Fruit fly (Drosophila melanogaster): ENCODE measurements around the gene Ipk2.

The Ipk2 gene

dm6 chr2L:602439-602879 lies 28.4 kb upstream of the Ipk2 start, which contains the start of gene CG13689 (continued):
- TF ChIP-seq C15 (GFP tag; IDR thresholded peaks at IDR 0.05) (no peak), Drgx (GFP tag; IDR thresholded peaks at IDR 0.05) (no peak), pzg (GFP tag; optimal IDR thresholded peaks at IDR 0.05) (peak; percentile 32), tap (tag; optimal IDR thresholded peaks at IDR 0.05) (peak; percentile 10), cas (GFP tag; IDR thresholded peaks at IDR 0.05) (no peak), CG10462 (GFP tag; optimal IDR thresholded peaks at IDR 0.05) (peak; percentile 9), CG34376 (GFP tag; optimal IDR thresholded peaks at IDR 0.05) (no peak), CG2202 (tag; optimal IDR thresholded peaks at IDR 0.05) (peak; percentile 26), ERR (GFP tag; optimal IDR thresholded peaks at IDR 0.05) (no peak), ewg (GFP tag; optimal IDR thresholded peaks at IDR 0.05) (peak; percentile 32), CG7372 (GFP tag; IDR thresholded peaks at IDR 0.05) (no peak; the same call in 1 of the 2 replicates), CG4730 (GFP tag; IDR thresholded peaks at IDR 0.05) (peak; percentile 19; the same call in 1 of the 2 replicates), Hr51 (GFP tag; optimal IDR thresholded peaks at IDR 0.05) (no peak), ap (GFP tag; IDR thresholded peaks at IDR 0.05) (no peak), cato (GFP tag; optimal IDR thresholded peaks at IDR 0.05; ENCODE audit: borderline replicate concordance) (no peak), HmgZ (tag; optimal IDR thresholded peaks at IDR 0.05) (peak; percentile 40), mld (GFP tag; IDR thresholded peaks at IDR 0.05; ENCODE audit: partially characterized antibody) (no peak), CG10267 (tag; optimal IDR thresholded peaks at IDR 0.05) (peak; percentile 90), NfI (GFP tag; optimal IDR thresholded peaks at IDR 0.05) (peak; percentile 60), scrt (GFP tag; optimal IDR thresholded peaks at IDR 0.05) (peak; percentile 30), lov (optimal IDR thresholded peaks at IDR 0.05) (no peak), lov (GFP tag; IDR thresholded peaks at IDR 0.05) (no peak), CG6765 (GFP tag; optimal IDR thresholded peaks at IDR 0.05) (no peak), CG42726 (GFP tag; IDR thresholded peaks at IDR 0.05; ENCODE audit: partially characterized antibody) (no peak; the same call in 1 of the 2 replicates), Dfd (GFP tag; optimal IDR thresholded peaks at IDR 0.05) (no peak), eve (GFP tag; optimal IDR thresholded peaks at IDR 0.05) (peak in 1 of 2 experiments; percentile 74), ase (GFP tag; IDR thresholded peaks at IDR 0.05) (peak; percentile 48; the same call in 1 of the 3 replicates), D (optimal IDR thresholded peaks at IDR 0.05) (no peak), D (GFP tag; optimal IDR thresholded peaks at IDR 0.05) (no peak), Nf-YB (GFP tag; optimal IDR thresholded peaks at IDR 0.05) (no peak), CG15479 (GFP tag; optimal IDR thresholded peaks at IDR 0.05) (no peak), CG17612 (GFP tag; IDR thresholded peaks at IDR 0.05) (no peak), sd (tag; optimal IDR thresholded peaks at IDR 0.05) (no peak), CG17912 (GFP tag; optimal IDR thresholded peaks at IDR 0.05) (peak; percentile 44), CG9817 (tag; optimal IDR thresholded peaks at IDR 0.05) (peak; percentile 74), CG33213 (GFP tag; optimal IDR thresholded peaks at IDR 0.05) (peak; percentile 24), unpg (GFP tag; optimal IDR thresholded peaks at IDR 0.05) (no peak), CG7357 (GFP tag; IDR thresholded peaks at IDR 0.05) (no peak), CG8478 (optimal IDR thresholded peaks at IDR 0.05) (no peak), HmgD (GFP tag; optimal IDR thresholded peaks at IDR 0.05) (no peak), CG14710 (tag; optimal IDR thresholded peaks at IDR 0.05) (peak; percentile 69), CG9215 (GFP tag; IDR thresholded peaks at IDR 0.05) (no peak; the same call in 1 of the 2 replicates), Atf-2 (GFP tag; optimal IDR thresholded peaks at IDR 0.05) (no peak), corto (GFP tag; optimal IDR thresholded peaks at IDR 0.05) (no peak), Ssrp (tag; optimal IDR thresholded peaks at IDR 0.05) (peak; percentile 14), gro (GFP tag; optimal IDR thresholded peaks at IDR 0.05) (no peak), gsb-n (tag; optimal IDR thresholded peaks at IDR 0.05) (peak; percentile 38), CG6272 (GFP tag; IDR thresholded peaks at IDR 0.05) (no peak), bbx (GFP tag; IDR thresholded peaks at IDR 0.05; ENCODE audit: partially characterized antibody) (no peak), CG7271 (tag; optimal IDR thresholded peaks at IDR 0.05) (no peak), D19A (tag; optimal IDR thresholded peaks at IDR 0.05) (peak; percentile 4)

Measured in whole organism, embryonic.